Worm (Caenorhabditis elegans) whole organism, late embryonic: ENCODE data around the gene clc-25.

Source experiments
- T23F11.4 ChIP-seq: fragments of 200-800 bp; sonication (Bioruptor generic); optimal IDR thresholded peaks from 2 replicates; lab custom pipeline; 2018; ENCODE audit warnings: mild to moderate bottlenecking, missing genetic modification characterization, missing compliant biosample characterization
- ceh-22 ChIP-seq: sonication (generic microtip); optimal IDR thresholded peaks from 2 replicates; lab custom pipeline; 2017; ENCODE audit warnings: missing biosample characterization, missing genetic modification characterization
- ceh-6 ChIP-seq: fragments of 200-800 bp; sonication (Bioruptor generic); optimal IDR thresholded peaks from 2 replicates; lab custom pipeline; 2018; ENCODE audit warnings: mild to moderate bottlenecking, missing genetic modification characterization, missing compliant biosample characterization
- dmd-4 ChIP-seq: sonication (generic microtip); optimal IDR thresholded peaks from 2 replicates; lab custom pipeline; 2016; ENCODE audit warnings: borderline replicate concordance, missing genetic modification characterization, missing compliant biosample characterization
- ets-4 ChIP-seq: sonication (generic microtip); optimal IDR thresholded peaks from 2 replicates; lab custom pipeline; 2016; ENCODE audit warnings: missing genetic modification characterization, missing compliant biosample characterization
- fkh-10 ChIP-seq: fragments of 150-350 bp; optimal IDR thresholded peaks from 2 replicates; lab custom pipeline; 2014; ENCODE audit warnings: missing biosample characterization, missing genetic modification reagents, missing genetic modification characterization

- TF ChIP-seq ets-4 (tag; lab: Kevin White, UChicago) (no peak), ceh-22 (tag; lab: Kevin White, UChicago) (no peak), T23F11.4 (GFP tag; lab: Kevin White, UChicago) (no peak), dmd-4 (tag; lab: Kevin White, UChicago) (no peak), fkh-10 (GFP tag; lab: Kevin White, UChicago) (no peak), ceh-6 (GFP tag; lab: Kevin White, UChicago) (no peak)
Observed at ce11 chrIII:982961-983360, 43.2 kb downstream of the clc-25 start, which contains the start of gene tbc-10.
